Fruit fly (Drosophila melanogaster) whole organism, embryonic: ENCODE measurements around the gene Alp13.

ENCODE experiments used
- B-H1 ChIP-seq: fragments of 200-800 bp; sonication (Bioruptor generic); IDR thresholded peaks from 3 replicates; pipeline ENCODE4 v1.3.6; 2022; ENCODE audit warnings: missing biosample characterization, missing genetic modification characterization
- C15 ChIP-seq: fragments of 200-800 bp; sonication (Bioruptor generic); IDR thresholded peaks from 3 replicates; pipeline ENCODE4 v1.3.6; 2022; ENCODE audit warnings: missing biosample characterization, missing genetic modification characterization
- CG10366 ChIP-seq: fragments of 200-800 bp; sonication (Bioruptor generic); IDR thresholded peaks from 2 replicates; pipeline ENCODE4 v1.3.6; 2022; ENCODE audit warnings: missing biosample characterization, missing genetic modification characterization
- CG10959 ChIP-seq: fragments of 200-800 bp; sonication (Bioruptor generic); IDR thresholded peaks from 2 replicates; pipeline ENCODE4 v1.3.6; 2022; ENCODE audit warnings: missing biosample characterization, missing genetic modification characterization
- CG15073 ChIP-seq: fragments of 200-800 bp; sonication (Bioruptor generic); optimal IDR thresholded peaks from 2 replicates; lab custom pipeline; 2016; ENCODE audit warnings: missing biosample characterization, missing genetic modification characterization
- CG15479 ChIP-seq: fragments of 200-800 bp; sonication (Bioruptor generic); optimal IDR thresholded peaks from 3 replicates; lab custom pipeline; 2019; ENCODE audit warnings: missing biosample characterization, mild to moderate bottlenecking, missing genetic modification characterization, moderate library complexity
- CG15514 ChIP-seq: fragments of 200-800 bp; sonication (Bioruptor generic); optimal IDR thresholded peaks from 3 replicates; lab custom pipeline; 2017; ENCODE audit warnings: missing biosample characterization, missing genetic modification characterization, mild to moderate bottlenecking, moderate library complexity, missing genetic modification reagents
- CG16813 ChIP-seq: fragments of 200-800 bp; sonication (Bioruptor generic); IDR thresholded peaks from 3 replicates; pipeline ENCODE4 v1.3.6; 2022; ENCODE audit warnings: missing biosample characterization, missing genetic modification characterization; ENCODE audit not compliant: partially characterized antibody
- CG34224 ChIP-seq: fragments of 200-800 bp; sonication (Bioruptor generic); IDR thresholded peaks from 3 replicates; pipeline ENCODE4 v1.3.6; 2022; ENCODE audit warnings: missing biosample characterization, missing genetic modification characterization; ENCODE audit not compliant: partially characterized antibody
- CG34376 ChIP-seq: fragments of 200-800 bp; sonication (Bioruptor generic); optimal IDR thresholded peaks from 2 replicates; lab custom pipeline; 2018; ENCODE audit warnings: missing biosample characterization, mild to moderate bottlenecking, missing genetic modification characterization
- CG3847 ChIP-seq: fragments of 200-800 bp; sonication (Bioruptor generic); IDR thresholded peaks from 2 replicates; pipeline ENCODE4 v1.3.6; 2022; ENCODE audit warnings: missing biosample characterization, missing genetic modification characterization
- CG43689 ChIP-seq: fragments of 200-800 bp; sonication (Bioruptor generic); IDR thresholded peaks from 2 replicates; pipeline ENCODE4 v1.3.6; 2022; ENCODE audit warnings: missing biosample characterization, missing genetic modification characterization
- CG5953 ChIP-seq: fragments of 200-800 bp; sonication (Bioruptor generic); IDR thresholded peaks from 2 replicates; pipeline ENCODE4 v1.3.6; 2022; ENCODE audit warnings: missing biosample characterization, missing genetic modification characterization
- CG9727 ChIP-seq: fragments of 200-800 bp; sonication (Bioruptor generic); optimal IDR thresholded peaks from 3 replicates; lab custom pipeline; 2017; ENCODE audit warnings: missing biosample characterization, mild to moderate bottlenecking, missing genetic modification characterization
- D19B ChIP-seq: fragments of 200-800 bp; sonication (Bioruptor generic); optimal IDR thresholded peaks from 2 replicates; lab custom pipeline; 2017; ENCODE audit warnings: missing biosample characterization, mild to moderate bottlenecking, missing genetic modification characterization
- Fer3 ChIP-seq: fragments of 200-800 bp; sonication (Bioruptor generic); optimal IDR thresholded peaks from 2 replicates; lab custom pipeline; 2018; ENCODE audit warnings: missing biosample characterization, mild to moderate bottlenecking, missing genetic modification characterization, moderate library complexity
- Gug ChIP-seq: fragments of 200-800 bp; sonication (Bioruptor generic); IDR thresholded peaks from 4 replicates; pipeline ENCODE4 v1.3.6; 2022; ENCODE audit warnings: missing biosample characterization, missing genetic modification characterization
- H2.0 ChIP-seq: fragments of 200-800 bp; sonication (Bioruptor generic); IDR thresholded peaks from 2 replicates; pipeline ENCODE4 v1.3.6; 2022; ENCODE audit warnings: missing biosample characterization, missing genetic modification characterization
- HmgD ChIP-seq: fragments of 200-800 bp; sonication (Bioruptor generic); optimal IDR thresholded peaks from 3 replicates; lab custom pipeline; 2016; ENCODE audit warnings: missing biosample characterization, missing genetic modification characterization
- Hsf ChIP-seq: fragments of 200-800 bp; sonication (Bioruptor generic); optimal IDR thresholded peaks from 3 replicates; lab custom pipeline; 2016; ENCODE audit warnings: missing biosample characterization, missing genetic modification characterization
- Mes4 ChIP-seq: fragments of 200-800 bp; sonication (Bioruptor generic); optimal IDR thresholded peaks from 2 replicates; lab custom pipeline; 2016; ENCODE audit warnings: missing biosample characterization, missing genetic modification characterization
- NK7.1 ChIP-seq: fragments of 200-800 bp; sonication (Bioruptor generic); optimal IDR thresholded peaks from 3 replicates; lab custom pipeline; 2016; ENCODE audit warnings: missing biosample characterization, missing genetic modification characterization
- Ptx1 ChIP-seq: fragments of 200-800 bp; sonication (Bioruptor generic); IDR thresholded peaks from 2 replicates; pipeline ENCODE4 v1.3.6; 2022; ENCODE audit warnings: missing biosample characterization, missing genetic modification characterization
- Scr ChIP-seq: fragments of 200-800 bp; sonication (Bioruptor generic); IDR thresholded peaks from 2 replicates; pipeline ENCODE4 v1.3.6; 2022; ENCODE audit warnings: missing biosample characterization, missing genetic modification characterization; ENCODE audit not compliant: partially characterized antibody
- Spps ChIP-seq: fragments of 200-800 bp; sonication (Bioruptor generic); optimal IDR thresholded peaks from 2 replicates; lab custom pipeline; 2018; ENCODE audit warnings: missing biosample characterization, mild to moderate bottlenecking, missing genetic modification characterization
- ac ChIP-seq: fragments of 200-800 bp; sonication (Bioruptor generic); optimal IDR thresholded peaks from 3 replicates; lab custom pipeline; 2017; ENCODE audit warnings: missing biosample characterization, mild to moderate bottlenecking, missing genetic modification characterization
- amos ChIP-seq: fragments of 200-800 bp; sonication (Bioruptor generic); IDR thresholded peaks from 2 replicates; pipeline ENCODE4 v1.3.6; 2022; ENCODE audit warnings: missing biosample characterization, missing genetic modification characterization; ENCODE audit not compliant: partially characterized antibody
- ara ChIP-seq: fragments of 200-800 bp; sonication (Bioruptor generic); IDR thresholded peaks from 2 replicates; pipeline ENCODE4 v1.3.6; 2022; ENCODE audit warnings: missing biosample characterization, missing genetic modification characterization
- chn ChIP-seq: fragments of 200-800 bp; sonication (Bioruptor generic); optimal IDR thresholded peaks from 2 replicates; lab custom pipeline; 2016; ENCODE audit warnings: missing biosample characterization, missing genetic modification characterization
- crc ChIP-seq: fragments of 200-800 bp; sonication (Bioruptor generic); optimal IDR thresholded peaks from 2 replicates; lab custom pipeline; 2016; ENCODE audit warnings: missing biosample characterization, missing genetic modification characterization
- danr ChIP-seq: fragments of 200-800 bp; sonication (Bioruptor generic); IDR thresholded peaks from 2 replicates; pipeline ENCODE4 v1.3.6; 2022; ENCODE audit warnings: missing biosample characterization, missing genetic modification characterization
- esg ChIP-seq: fragments of 200-800 bp; sonication (Bioruptor generic); conservative IDR thresholded peaks from 2 replicates; pipeline ENCODE4 v1.3.6; 2022; ENCODE audit warnings: missing biosample characterization, missing genetic modification characterization
- eyg ChIP-seq: fragments of 200-800 bp; sonication (Bioruptor generic); optimal IDR thresholded peaks from 3 replicates; lab custom pipeline; 2016; ENCODE audit warnings: missing biosample characterization, missing genetic modification characterization
- gce ChIP-seq: fragments of 200-800 bp; sonication (Bioruptor generic); IDR thresholded peaks from 3 replicates; pipeline ENCODE4 v1.3.6; 2022; ENCODE audit warnings: missing biosample characterization, missing genetic modification characterization
- gfzf ChIP-seq: fragments of 200-800 bp; sonication (Bioruptor generic); optimal IDR thresholded peaks from 2 replicates; lab custom pipeline; 2016; ENCODE audit warnings: missing biosample characterization, mild to moderate bottlenecking, missing genetic modification characterization, moderate library complexity
- grau ChIP-seq: fragments of 200-800 bp; optimal IDR thresholded peaks from 3 replicates; lab custom pipeline; 2019; ENCODE audit warnings: missing biosample characterization, mild to moderate bottlenecking, missing genetic modification characterization, moderate library complexity
- gsb ChIP-seq: fragments of 200-800 bp; sonication (Bioruptor generic); IDR thresholded peaks from 2 replicates; pipeline ENCODE4 v1.3.6; 2022; ENCODE audit warnings: missing biosample characterization, missing genetic modification characterization
- ham ChIP-seq: fragments of 200-800 bp; sonication (Bioruptor generic); IDR thresholded peaks from 2 replicates; pipeline ENCODE4 v1.3.6; 2022; ENCODE audit warnings: missing biosample characterization, missing genetic modification characterization
- hb ChIP-seq: fragments of 200-800 bp; sonication (Bioruptor generic); IDR thresholded peaks from 3 replicates; pipeline ENCODE4 v1.3.6; 2022; ENCODE audit warnings: missing biosample characterization, missing genetic modification characterization; ENCODE audit not compliant: partially characterized antibody
- knrl ChIP-seq: fragments of 200-800 bp; sonication (Bioruptor generic); IDR thresholded peaks from 3 replicates; pipeline ENCODE4 v1.3.6; 2022; ENCODE audit warnings: missing biosample characterization, missing genetic modification characterization; ENCODE audit not compliant: partially characterized antibody
- lov ChIP-seq, 2 experiments: fragments of 200-800 bp in 1 of 2; fragments of >200 bp in 1 of 2; sonication (Bioruptor generic) in 1 of 2; IDR thresholded peaks in 1 of 2; optimal IDR thresholded peaks in 1 of 2; 2 replicates in 1 of 2; 3 replicates in 1 of 2; pipeline versions ENCODE4 v1.3.6 to Lab custom; 2017 to 2022; ENCODE audit warnings: missing biosample characterization in 1 of 2, missing genetic modification characterization in 1 of 2
- mld ChIP-seq: fragments of 200-800 bp; sonication (Bioruptor generic); IDR thresholded peaks from 3 replicates; pipeline ENCODE4 v1.3.6; 2022; ENCODE audit warnings: missing biosample characterization, missing genetic modification characterization; ENCODE audit not compliant: partially characterized antibody
- pfk ChIP-seq: fragments of 200-800 bp; sonication (Bioruptor generic); optimal IDR thresholded peaks from 2 replicates; lab custom pipeline; 2018; ENCODE audit warnings: missing biosample characterization, mild to moderate bottlenecking, missing genetic modification characterization, moderate library complexity
- sna ChIP-seq: fragments of 200-800 bp; sonication (Bioruptor generic); IDR thresholded peaks from 2 replicates; pipeline ENCODE4 v1.3.6; 2022; ENCODE audit warnings: missing biosample characterization, missing genetic modification characterization; ENCODE audit not compliant: partially characterized antibody
- ttk ChIP-seq: fragments of 200-800 bp; sonication (Bioruptor generic); IDR thresholded peaks from 2 replicates; pipeline ENCODE4 v2.1.2; 2022; ENCODE audit warnings: missing biosample characterization, missing genetic modification characterization
- unc-4 ChIP-seq: fragments of 200-800 bp; sonication (Bioruptor generic); IDR thresholded peaks from 2 replicates; pipeline ENCODE4 v1.3.6; 2022; ENCODE audit warnings: missing biosample characterization, missing genetic modification characterization; ENCODE audit not compliant: partially characterized antibody
- vfl ChIP-seq: fragments of 200-800 bp; sonication (Bioruptor generic); optimal IDR thresholded peaks from 2 replicates; lab custom pipeline; 2016; ENCODE audit warnings: missing biosample characterization, missing genetic modification characterization
- wek ChIP-seq: fragments of 200-800 bp; sonication (Bioruptor generic); optimal IDR thresholded peaks from 3 replicates; lab custom pipeline; 2018; ENCODE audit warnings: missing biosample characterization, mild to moderate bottlenecking, missing genetic modification characterization, moderate library complexity

Gene Alp13

DNA sequence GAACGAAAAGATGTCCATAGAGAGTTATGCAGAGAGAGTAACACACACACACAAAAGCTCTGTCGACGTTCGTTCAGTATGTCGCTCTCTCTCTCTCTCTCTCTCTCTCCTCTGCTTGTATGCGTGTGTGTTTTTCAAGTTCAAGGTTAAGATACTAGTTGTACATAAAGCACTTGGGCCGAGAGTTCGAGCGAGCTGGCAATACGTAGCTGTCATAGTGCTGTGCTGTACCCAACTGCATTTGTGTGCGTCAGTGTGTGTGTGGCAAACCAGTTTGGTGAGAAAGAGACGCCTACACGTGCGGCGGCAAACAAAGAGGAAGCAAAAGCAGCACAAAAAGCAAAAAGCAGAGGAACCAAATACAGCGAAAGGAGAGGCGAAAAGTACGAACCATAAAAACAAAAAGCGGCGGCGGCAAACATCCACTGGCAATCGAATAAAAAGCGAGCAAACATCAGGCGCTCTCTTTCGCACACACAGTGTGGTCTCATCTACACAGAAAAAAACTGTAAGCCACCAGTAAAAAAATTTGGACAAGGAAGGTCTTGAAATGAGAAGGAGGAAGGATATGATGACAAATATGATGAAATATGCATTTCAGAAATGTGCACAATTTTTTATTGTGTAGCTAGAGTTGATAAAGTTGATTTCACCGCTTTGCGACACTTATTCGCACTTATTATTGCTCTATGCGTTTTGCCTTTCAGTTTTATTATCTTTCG is 12.2 kb upstream of the Alp13 start (continued):
- no peak for TF ChIP-seq wek (GFP tag; lab: Kevin White, UChicago)
- peak; percentile 76 for TF ChIP-seq CG10366 (GFP tag; lab: Robert Waterston, UW)
- TF ChIP-seq danr (GFP tag; lab: Robert Waterston, UW) = 0 out of 2 replicates have a peak, but pooled peaks have one; percentile 9
- peak; percentile 51 for TF ChIP-seq CG3847 (GFP tag; lab: Robert Waterston, UW)
- TF ChIP-seq Ptx1 = peak; percentile 75
- no peak for TF ChIP-seq CG10959 (GFP tag; lab: Robert Waterston, UW)
- no peak for TF ChIP-seq pfk (GFP tag; lab: Kevin White, UChicago)
- TF ChIP-seq gce = peak; percentile 16; the same call in 1 of the 3 replicates
- peak; percentile 70 for TF ChIP-seq CG9727 (GFP tag; lab: Kevin White, UChicago)
- no peak for TF ChIP-seq B-H1 (GFP tag; lab: Robert Waterston, UW)
- no peak for TF ChIP-seq lov (optimal IDR thresholded peaks at IDR 0.05; lab: Kevin White, UChicago)
- TF ChIP-seq lov (GFP tag; IDR thresholded peaks at IDR 0.05; lab: Robert Waterston, UW) = no peak
- TF ChIP-seq eyg = peak; percentile 1
- TF ChIP-seq knrl (GFP tag; lab: Robert Waterston, UW) = 0 out of 3 replicates have a peak, but pooled peaks have one; percentile 16
- TF ChIP-seq Fer3 (tag; lab: Kevin White, UChicago) = peak; percentile 57
- TF ChIP-seq Gug = peak; percentile 77
- no peak for TF ChIP-seq amos (GFP tag; lab: Robert Waterston, UW)
- TF ChIP-seq gsb = peak; percentile 59
- no peak for TF ChIP-seq Scr (GFP tag; lab: Robert Waterston, UW)
- peak; percentile 52 for TF ChIP-seq chn (GFP tag; lab: Kevin White, UChicago)
- peak; percentile 62 for TF ChIP-seq ttk (GFP tag; lab: Robert Waterston, UW)
- TF ChIP-seq NK7.1 = peak; percentile 58
- TF ChIP-seq C15 (GFP tag; lab: Robert Waterston, UW) = peak; percentile 59; the same call in 1 of the 3 replicates
- TF ChIP-seq mld = 0 out of 3 replicates have a peak, but pooled peaks have one; percentile 42
- TF ChIP-seq gfzf = no peak
- no peak for TF ChIP-seq ac (GFP tag; lab: Kevin White, UChicago)
- TF ChIP-seq CG15073 (GFP tag; lab: Kevin White, UChicago) = no peak
- TF ChIP-seq esg (GFP tag; lab: Robert Waterston, UW) = no peak; the same call in 1 of the 2 replicates
- no peak for TF ChIP-seq Spps
- TF ChIP-seq Mes4 (GFP tag; lab: Kevin White, UChicago) = peak; percentile 53
- TF ChIP-seq HmgD (GFP tag; lab: Kevin White, UChicago) = peak; percentile 28
- 0 out of 2 replicates have a peak, but pooled peaks have one; percentile 13 for TF ChIP-seq CG43689
- no peak for TF ChIP-seq hb (GFP tag; lab: Robert Waterston, UW)
- peak; percentile 75 for TF ChIP-seq Hsf (GFP tag; lab: Kevin White, UChicago)
- TF ChIP-seq CG16813 (GFP tag; lab: Robert Waterston, UW) = no peak
- 0 out of 2 replicates have a peak, but pooled peaks have one; percentile 28 for TF ChIP-seq sna
- peak; percentile 65 for TF ChIP-seq CG15514
- TF ChIP-seq ham (GFP tag; lab: Robert Waterston, UW) = no peak
- peak; percentile 44 for TF ChIP-seq crc (GFP tag; lab: Kevin White, UChicago)
- TF ChIP-seq D19B (GFP tag; lab: Kevin White, UChicago) = peak; percentile 39
- TF ChIP-seq H2.0 (GFP tag; lab: Robert Waterston, UW) = peak; percentile 67
- peak; percentile 62 for TF ChIP-seq grau (tag; lab: Kevin White, UChicago)
- TF ChIP-seq CG5953 (GFP tag; lab: Robert Waterston, UW) = peak; percentile 61; the same call in 1 of the 2 replicates
- TF ChIP-seq CG34376 = no peak
- no peak for TF ChIP-seq CG15479 (GFP tag; lab: Kevin White, UChicago)
- TF ChIP-seq ara (GFP tag; lab: Robert Waterston, UW) = peak; percentile 40; the same call in 1 of the 2 replicates
- TF ChIP-seq vfl (GFP tag; lab: Kevin White, UChicago) = no peak
- TF ChIP-seq CG34224 (GFP tag; lab: Robert Waterston, UW) = no peak
- TF ChIP-seq unc-4 = 0 out of 2 replicates have a peak, but pooled peaks have one; percentile 23
